Fruit fly (Drosophila melanogaster) whole organism, wandering third instar larva: ENCODE results near the gene Ilk.
A peak's percentile ranks its signal among the peaks of the same experiment; 100 is the strongest.

Experiments
- Abd-B ChIP-seq: fragments of >200 bp; optimal IDR thresholded peaks from 2 replicates; lab custom pipeline; 2017; ENCODE audit warnings: missing biosample characterization, missing genetic modification characterization
- CG32264 ChIP-seq: fragments of 200-800 bp; sonication (Bioruptor generic); optimal IDR thresholded peaks from 2 replicates; lab custom pipeline; 2016; ENCODE audit warnings: missing biosample characterization, missing genetic modification characterization
- CG9705 ChIP-seq: fragments of 200-800 bp; sonication (Bioruptor generic); optimal IDR thresholded peaks from 2 replicates; lab custom pipeline; 2018; ENCODE audit warnings: missing biosample characterization, mild to moderate bottlenecking, missing genetic modification characterization
- CrebA ChIP-seq: fragments of 200-800 bp; sonication (Bioruptor generic); optimal IDR thresholded peaks from 2 replicates; lab custom pipeline; 2016; ENCODE audit warnings: missing biosample characterization, mild to moderate bottlenecking, missing genetic modification characterization, borderline replicate concordance
- Dfd ChIP-seq: fragments of >200 bp; optimal IDR thresholded peaks from 2 replicates; lab custom pipeline; 2017; ENCODE audit warnings: missing biosample characterization, missing genetic modification characterization
- Dif ChIP-seq: fragments of 200-275, 200-300 bp; sonication (Bioruptor generic); optimal IDR thresholded peaks from 2 replicates; lab custom pipeline; 2018; ENCODE audit warnings: missing biosample characterization, missing genetic modification characterization; ENCODE audit not compliant: partially characterized antibody
- GATAd ChIP-seq: sonication (Bioruptor generic); optimal IDR thresholded peaks from 2 replicates; lab custom pipeline; 2016; ENCODE audit warnings: missing biosample characterization, missing genetic modification characterization
- HLH106 ChIP-seq: fragments of 200-800 bp; optimal IDR thresholded peaks from 3 replicates; lab custom pipeline; 2019; ENCODE audit warnings: missing biosample characterization, mild to moderate bottlenecking, missing genetic modification characterization, moderate library complexity
- Hnf4 ChIP-seq: fragments of 200-800 bp; sonication (Bioruptor generic); optimal IDR thresholded peaks from 2 replicates; lab custom pipeline; 2016; ENCODE audit warnings: missing biosample characterization, mild to moderate bottlenecking, missing genetic modification characterization
- Hr78 ChIP-seq: fragments of >200 bp; optimal IDR thresholded peaks from 2 replicates; lab custom pipeline; 2017; ENCODE audit warnings: missing biosample characterization, missing genetic modification characterization
- Hr83 ChIP-seq: fragments of 200-300 bp; sonication (Bioruptor generic); optimal IDR thresholded peaks from 2 replicates; lab custom pipeline; 2016; ENCODE audit warnings: missing biosample characterization, mild to moderate bottlenecking, missing genetic modification characterization, moderate library complexity; ENCODE audit not compliant: poor library complexity, severe bottlenecking
- Jra ChIP-seq: sonication (Bioruptor generic); optimal IDR thresholded peaks from 2 replicates; lab custom pipeline; 2016; ENCODE audit warnings: missing biosample characterization, missing genetic modification characterization
- Mio ChIP-seq: sonication (Bioruptor generic); optimal IDR thresholded peaks from 2 replicates; lab custom pipeline; 2016; ENCODE audit warnings: missing biosample characterization, missing genetic modification characterization
- Myc ChIP-seq: fragments of >200 bp; optimal IDR thresholded peaks from 2 replicates; lab custom pipeline; 2017
- N ChIP-seq: fragments of >200 bp; optimal IDR thresholded peaks from 2 replicates; lab custom pipeline; 2018; ENCODE audit warnings: missing biosample characterization, missing external identifiers, missing genetic modification characterization
- OdsH ChIP-seq: fragments of 200-800 bp; sonication (Bioruptor generic); optimal IDR thresholded peaks from 2 replicates; lab custom pipeline; 2016; ENCODE audit warnings: missing biosample characterization, mild to moderate bottlenecking, missing genetic modification characterization
- Rel ChIP-seq, 2 experiments: fragments of 200-800 bp; sonication (Bioruptor generic) in 1 of 2; optimal IDR thresholded peaks; 2 replicates in 1 of 2; 3 replicates in 1 of 2; lab custom pipeline; 2016 to 2019; ENCODE audit warnings: mild to moderate bottlenecking in 2 of 2, missing biosample characterization in 2 of 2, missing genetic modification characterization in 2 of 2, moderate library complexity in 1 of 2
- Sp1 ChIP-seq: fragments of 200-800 bp; sonication (Bioruptor generic); optimal IDR thresholded peaks from 3 replicates; lab custom pipeline; 2019; ENCODE audit warnings: missing biosample characterization, mild to moderate bottlenecking, missing genetic modification characterization, moderate library complexity
- Vsx2 ChIP-seq: fragments of 200-300, 225-300 bp; sonication (Bioruptor generic); optimal IDR thresholded peaks from 2 replicates; lab custom pipeline; 2018; ENCODE audit warnings: missing biosample characterization, missing genetic modification characterization; ENCODE audit not compliant: partially characterized antibody
- br ChIP-seq: fragments of 200-800 bp; sonication (Bioruptor generic); optimal IDR thresholded peaks from 2 replicates; lab custom pipeline; 2016; ENCODE audit warnings: missing biosample characterization, missing genetic modification characterization
- brk ChIP-seq: fragments of 200-800 bp; sonication (Bioruptor generic); optimal IDR thresholded peaks from 2 replicates; lab custom pipeline; 2016; ENCODE audit warnings: missing biosample characterization, mild to moderate bottlenecking, missing genetic modification characterization
- dl ChIP-seq, 2 experiments: fragments of 175-275, 200-275 bp in 1 of 2; fragments of 200-275 bp in 1 of 2; sonication (Bioruptor generic); optimal IDR thresholded peaks; lab custom pipeline; 2018; ENCODE audit warnings: mild to moderate bottlenecking in 2 of 2, missing biosample characterization in 2 of 2, missing genetic modification characterization in 2 of 2, moderate library complexity in 2 of 2; ENCODE audit not compliant: partially characterized antibody in 2 of 2, insufficient read depth in 1 of 2
- dmrt93B ChIP-seq: fragments of 200-800 bp; sonication (Bioruptor generic); optimal IDR thresholded peaks from 2 replicates; lab custom pipeline; 2018; ENCODE audit warnings: missing biosample characterization, mild to moderate bottlenecking, missing genetic modification characterization
- dsf ChIP-seq: sonication (Bioruptor generic); optimal IDR thresholded peaks from 2 replicates; lab custom pipeline; 2016; ENCODE audit warnings: missing biosample characterization, missing genetic modification characterization, borderline replicate concordance
- ey ChIP-seq: fragments of 200-800 bp; sonication (Bioruptor generic); optimal IDR thresholded peaks from 2 replicates; lab custom pipeline; 2016; ENCODE audit warnings: missing biosample characterization, missing genetic modification characterization
- foxo ChIP-seq, 2 experiments: fragments of 200-800 bp; sonication (Bioruptor generic); optimal IDR thresholded peaks; 2 replicates in 1 of 2; 3 replicates in 1 of 2; lab custom pipeline; 2016 to 2017; ENCODE audit warnings: missing biosample characterization in 2 of 2, missing genetic modification characterization in 2 of 2
- fru ChIP-seq: fragments of 200-800 bp; sonication (Bioruptor generic); optimal IDR thresholded peaks from 3 replicates; lab custom pipeline; 2016; ENCODE audit warnings: missing biosample characterization, mild to moderate bottlenecking, missing genetic modification characterization
- h ChIP-seq: fragments of 200-800 bp; sonication (Bioruptor generic); optimal IDR thresholded peaks from 3 replicates; lab custom pipeline; 2016; ENCODE audit warnings: missing biosample characterization, mild to moderate bottlenecking, missing genetic modification characterization
- jim ChIP-seq: fragments of 175-275, 200-325 bp; sonication (Bioruptor generic); optimal IDR thresholded peaks from 2 replicates; lab custom pipeline; 2016; ENCODE audit warnings: missing biosample characterization, mild to moderate bottlenecking, missing genetic modification characterization
- lola ChIP-seq: fragments of >200 bp; optimal IDR thresholded peaks from 2 replicates; lab custom pipeline; 2017; ENCODE audit warnings: missing biosample characterization, missing genetic modification characterization
- pan ChIP-seq: fragments of >200 bp; optimal IDR thresholded peaks from 2 replicates; lab custom pipeline; 2017
- psq ChIP-seq: fragments of 200-800 bp; sonication (Bioruptor generic); optimal IDR thresholded peaks from 3 replicates; lab custom pipeline; 2017; ENCODE audit warnings: missing biosample characterization, mild to moderate bottlenecking, missing genetic modification characterization, moderate library complexity
- rgr ChIP-seq: fragments of 200-800 bp; sonication (Bioruptor generic); optimal IDR thresholded peaks from 3 replicates; lab custom pipeline; 2016; ENCODE audit warnings: missing biosample characterization, mild to moderate bottlenecking, missing genetic modification characterization
- sage ChIP-seq: fragments of 200-800 bp; sonication (Bioruptor generic); optimal IDR thresholded peaks from 2 replicates; lab custom pipeline; 2016; ENCODE audit warnings: missing biosample characterization, mild to moderate bottlenecking, missing genetic modification characterization
- sv ChIP-seq: fragments of 200-800 bp; sonication (Bioruptor generic); optimal IDR thresholded peaks from 3 replicates; lab custom pipeline; 2016; ENCODE audit warnings: missing biosample characterization, missing genetic modification characterization
- tai ChIP-seq: sonication (Bioruptor generic); optimal IDR thresholded peaks from 2 replicates; lab custom pipeline; 2016; ENCODE audit warnings: missing biosample characterization, missing genetic modification characterization
- usp ChIP-seq: fragments of >200 bp; optimal IDR thresholded peaks from 2 replicates; lab custom pipeline; 2017; ENCODE audit warnings: missing biosample characterization, missing genetic modification characterization
- woc ChIP-seq: sonication (Bioruptor generic); optimal IDR thresholded peaks from 2 replicates; lab custom pipeline; 2016; ENCODE audit warnings: missing biosample characterization, mild to moderate bottlenecking, missing genetic modification characterization

The Ilk gene

DNA sequence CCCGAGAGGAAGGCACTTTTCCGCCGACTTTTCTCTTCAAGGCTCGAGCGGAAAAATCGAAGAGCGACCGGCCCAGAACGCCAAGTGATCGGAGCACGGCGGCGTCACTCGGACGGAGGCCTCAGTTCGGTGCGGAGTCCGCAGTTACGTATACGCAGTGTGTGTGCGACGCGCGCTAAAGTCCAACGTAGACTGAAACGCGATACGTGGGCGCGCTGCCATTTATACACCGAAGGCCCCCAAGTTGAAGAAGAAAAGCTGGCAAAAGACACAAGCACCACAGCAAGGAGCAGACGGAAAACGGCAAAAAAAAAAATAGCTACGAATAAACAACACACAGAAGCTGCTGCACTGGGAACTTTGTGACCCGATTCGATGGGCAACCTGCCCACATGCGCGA lies 23.5 kb upstream of the Ilk start, which contains the start of gene CG42337:
Gene CG42337, minus strand, starts transcription at position 194 of the 400 bp plus-strand sequence.
- TF ChIP-seq CG9705 (GFP tag; lab: Kevin White, UChicago) = no peak
- no peak for TF ChIP-seq psq
- TF ChIP-seq Sp1 = no peak
- no peak for TF ChIP-seq CG32264
- TF ChIP-seq HLH106 (tag; lab: Kevin White, UChicago) = no peak
- TF ChIP-seq Hr78 (GFP tag; lab: Kevin White, UChicago) = no peak
- no peak for TF ChIP-seq ey
- no peak for TF ChIP-seq OdsH (GFP tag; lab: Kevin White, UChicago)
- no peak for TF ChIP-seq jim (GFP tag; lab: Kevin White, UChicago)
- TF ChIP-seq, all 38 proteins: peak for 0

DNA sequence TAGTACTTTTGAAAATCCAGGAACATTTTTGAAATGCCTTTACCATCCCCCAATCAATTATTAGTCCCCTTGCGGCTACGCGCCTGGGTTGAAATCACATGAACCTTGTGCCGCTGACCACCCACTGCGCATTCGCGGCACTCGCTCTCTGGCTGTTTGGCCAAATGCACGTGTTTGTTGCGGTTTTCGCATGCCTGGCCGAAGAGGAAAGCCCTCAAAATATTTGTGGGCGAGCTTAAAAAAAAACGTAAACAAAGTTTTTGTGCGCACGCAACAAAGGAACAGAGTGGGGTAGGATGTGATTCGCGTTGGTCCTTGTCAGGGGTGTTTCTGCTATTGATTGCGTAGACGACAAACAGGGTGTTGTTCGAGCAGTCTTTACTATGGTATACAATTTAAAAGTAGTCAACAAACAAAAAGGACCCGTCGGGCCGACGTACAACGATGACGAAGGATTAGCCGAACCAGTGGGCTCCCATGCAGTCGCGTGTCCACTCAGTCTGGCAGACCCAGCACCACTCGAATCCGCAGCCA lies 22.2 kb upstream of the Ilk start:
- TF ChIP-seq pan (lab: Kevin White, UChicago) = no peak
- peak; percentile 10 for TF ChIP-seq Vsx2 (GFP tag; lab: Kevin White, UChicago)

DNA sequence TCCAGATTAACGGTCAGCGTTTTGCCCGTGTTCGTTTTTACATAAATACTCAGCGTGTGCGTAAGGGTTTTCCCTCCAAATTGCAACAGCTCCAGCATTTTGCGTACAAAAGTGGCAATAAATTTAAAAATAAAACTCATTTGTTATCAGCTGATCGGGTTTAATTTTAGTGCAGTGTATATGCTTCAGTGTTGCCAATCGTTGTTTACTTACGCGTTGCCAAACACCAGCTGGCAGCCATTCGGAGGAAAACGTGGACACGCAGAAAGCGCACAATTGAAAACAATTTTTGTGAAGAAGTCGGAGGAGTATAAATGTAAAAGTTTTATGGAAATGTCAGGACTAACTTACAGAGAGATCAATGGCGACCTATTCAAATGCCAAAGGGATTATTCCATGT lies 20.1 kb upstream of the Ilk start, which contains the start of the genes Targ3 and park:
Gene Targ3, plus strand, starts transcription at position 269 of the 400 bp plus-strand sequence.
Gene park, minus strand, starts transcription at position 291 of the 400 bp plus-strand sequence.
- no peak for TF ChIP-seq pan (lab: Kevin White, UChicago)
- no peak for TF ChIP-seq Rel (GFP tag; optimal IDR thresholded peaks at IDR 0.05; lab: Kevin White, UChicago)
- peak; percentile 38 for TF ChIP-seq Rel (tag; optimal IDR thresholded peaks at IDR 0.05; lab: Kevin White, UChicago)
- no peak for TF ChIP-seq lola (GFP tag; lab: Kevin White, UChicago)
- no peak for TF ChIP-seq woc (GFP tag; lab: Kevin White, UChicago)
- TF ChIP-seq psq = peak; percentile 47
- TF ChIP-seq rgr = peak; percentile 82
- TF ChIP-seq tai (GFP tag; lab: Kevin White, UChicago) = no peak
- TF ChIP-seq ey = peak; percentile 43
- TF ChIP-seq Sp1 = no peak
- TF ChIP-seq N = no peak
- TF ChIP-seq foxo (GFP tag; optimal IDR thresholded peaks at IDR 0.05; lab: Kevin White, UChicago) = peak in 1 of 2 experiments; percentile 29
- TF ChIP-seq sage (GFP tag; lab: Kevin White, UChicago) = no peak
- no peak for TF ChIP-seq CG9705 (GFP tag; lab: Kevin White, UChicago)
- peak; percentile 6 for TF ChIP-seq sv (GFP tag; lab: Kevin White, UChicago)
- peak; percentile 36 for TF ChIP-seq GATAd (GFP tag; lab: Kevin White, UChicago)
- TF ChIP-seq Myc (lab: Kevin White, UChicago) = peak; percentile 64
- TF ChIP-seq OdsH (GFP tag; lab: Kevin White, UChicago) = peak; percentile 68
- TF ChIP-seq usp (GFP tag; lab: Kevin White, UChicago) = no peak
- TF ChIP-seq Jra = no peak
- TF ChIP-seq dmrt93B (GFP tag; lab: Kevin White, UChicago) = no peak
- no peak for TF ChIP-seq Dif (GFP tag; lab: Kevin White, UChicago)
- TF ChIP-seq Vsx2 (GFP tag; lab: Kevin White, UChicago) = no peak
- no peak for TF ChIP-seq fru (GFP tag; lab: Kevin White, UChicago)
- no peak for TF ChIP-seq HLH106 (tag; lab: Kevin White, UChicago)
- no peak for TF ChIP-seq Abd-B (GFP tag; lab: Kevin White, UChicago)
- peak; percentile 73 for TF ChIP-seq Hnf4 (GFP tag; lab: Kevin White, UChicago)
- TF ChIP-seq br (GFP tag; lab: Kevin White, UChicago) = peak; percentile 49
- TF ChIP-seq dl (GFP tag; optimal IDR thresholded peaks at IDR 0.05; lab: Kevin White, UChicago; ENCODE audit: insufficient read depth in 1 of 2, partially characterized antibody in 2 of 2) = no peak
- no peak for TF ChIP-seq Hr78 (GFP tag; lab: Kevin White, UChicago)
- TF ChIP-seq h (GFP tag; lab: Kevin White, UChicago) = peak; percentile 15
- no peak for TF ChIP-seq jim (GFP tag; lab: Kevin White, UChicago)
- TF ChIP-seq Dfd (GFP tag; lab: Kevin White, UChicago) = no peak
- no peak for TF ChIP-seq CrebA (GFP tag; lab: Kevin White, UChicago)
- peak; percentile 62 for TF ChIP-seq dsf (GFP tag; lab: Kevin White, UChicago)
- TF ChIP-seq CG32264 = no peak
- TF ChIP-seq Hr83 (GFP tag; lab: Kevin White, UChicago) = peak; percentile 58
- no peak for TF ChIP-seq brk
- TF ChIP-seq Mio (GFP tag; lab: Kevin White, UChicago) = no peak
